Worm (Caenorhabditis elegans) whole organism, early embryonic: ENCODE measurements around the gene Y41C4A.9.

ENCODE experiments used
- B0310.2 ChIP-seq: sonication (generic microtip); optimal IDR thresholded peaks from 2 replicates; lab custom pipeline; 2016; ENCODE audit warnings: mild to moderate bottlenecking, missing genetic modification characterization, missing compliant biosample characterization
- F13C5.2 ChIP-seq: sonication (generic microtip); optimal IDR thresholded peaks from 2 replicates; lab custom pipeline; 2017; ENCODE audit warnings: mild to moderate bottlenecking, missing genetic modification characterization, inconsistent platforms, missing compliant biosample characterization
- ceh-13 ChIP-seq: fragments of 200-800 bp; sonication (Bioruptor generic); optimal IDR thresholded peaks from 2 replicates; lab custom pipeline; 2018; ENCODE audit warnings: mild to moderate bottlenecking, missing genetic modification characterization, missing compliant biosample characterization
- flt-1 ChIP-seq: fragments of 200-800 bp; sonication (Bioruptor generic); IDR thresholded peaks from 2 replicates; pipeline ENCODE4 v1.3.6; 2022; ENCODE audit warnings: missing genetic modification characterization, missing compliant biosample characterization
- hmbx-1 ChIP-seq: sonication (generic microtip); optimal IDR thresholded peaks from 2 replicates; lab custom pipeline; 2016; ENCODE audit warnings: mild to moderate bottlenecking, missing genetic modification characterization, missing compliant biosample characterization
- hnd-1 ChIP-seq: sonication (generic microtip); optimal IDR thresholded peaks from 2 replicates; lab custom pipeline; 2016; ENCODE audit warnings: missing genetic modification characterization, missing compliant biosample characterization
- pes-1 ChIP-seq: fragments of 200-800 bp; sonication (Bioruptor generic); IDR thresholded peaks from 2 replicates; pipeline ENCODE4 v1.3.6; 2022; ENCODE audit warnings: missing genetic modification reagents, missing genetic modification characterization, missing compliant biosample characterization
- scrt-1 ChIP-seq: fragments of 200-800 bp; sonication (Bioruptor generic); IDR thresholded peaks from 2 replicates; pipeline ENCODE4 v1.3.6; 2022; ENCODE audit warnings: missing genetic modification characterization, missing compliant biosample characterization
- tbx-11 ChIP-seq: fragments of 200-800 bp; sonication (Bioruptor generic); IDR thresholded peaks from 2 replicates; pipeline ENCODE4 v1.3.6; 2022; ENCODE audit warnings: missing genetic modification characterization, missing compliant biosample characterization
- tbx-37 ChIP-seq: fragments of 200-800 bp; sonication (Bioruptor generic); conservative IDR thresholded peaks from 2 replicates; pipeline ENCODE4 v1.3.6; 2022; ENCODE audit warnings: missing genetic modification reagents, missing genetic modification characterization, missing compliant biosample characterization

ce11 chrIII:11666819-11667218, 51.6 kb downstream of the Y41C4A.9 start:
- TF ChIP-seq flt-1 (GFP tag; lab: Robert Waterston, UW) (no peak), hnd-1 (tag; lab: Kevin White, UChicago) (no peak), ceh-13 (GFP tag; lab: Kevin White, UChicago) (no peak), B0310.2 (tag; lab: Kevin White, UChicago) (no peak), hmbx-1 (tag; lab: Kevin White, UChicago) (no peak), tbx-37 (GFP tag; lab: Robert Waterston, UW) (no peak), scrt-1 (GFP tag; lab: Robert Waterston, UW) (no peak), pes-1 (GFP tag; lab: Robert Waterston, UW) (no peak), tbx-11 (GFP tag; lab: Robert Waterston, UW) (no peak), F13C5.2 (tag; lab: Kevin White, UChicago) (no peak)
